Worm (Caenorhabditis elegans) whole organism, late embryonic: ENCODE results near the gene F14D2.19.

Experiments
- K09A11.1 ChIP-seq: sonication (generic microtip); optimal IDR thresholded peaks from 2 replicates; lab custom pipeline; 2017; ENCODE audit warnings: antibody characterized with exemption, mild to moderate bottlenecking, missing genetic modification characterization, missing compliant biosample characterization; ENCODE audit not compliant: insufficient read depth
- T23F11.4 ChIP-seq: fragments of 200-800 bp; sonication (Bioruptor generic); optimal IDR thresholded peaks from 2 replicates; lab custom pipeline; 2018; ENCODE audit warnings: mild to moderate bottlenecking, missing genetic modification characterization, missing compliant biosample characterization
- Y22D7AL.16 ChIP-seq: sonication (generic microtip); optimal IDR thresholded peaks from 2 replicates; lab custom pipeline; 2016; ENCODE audit warnings: missing genetic modification characterization, missing compliant biosample characterization
- ahr-1 ChIP-seq: sonication (generic microtip); optimal IDR thresholded peaks from 2 replicates; lab custom pipeline; 2016; ENCODE audit warnings: missing genetic modification characterization, missing compliant biosample characterization
- ama-1 ChIP-seq: fragments of 150-350 bp; optimal IDR thresholded peaks from 2 replicates; lab custom pipeline; 2014
- ceh-18 ChIP-seq: sonication (generic microtip); optimal IDR thresholded peaks from 2 replicates; lab custom pipeline; 2016; ENCODE audit warnings: missing genetic modification characterization, missing compliant biosample characterization
- ceh-19 ChIP-seq: fragments of 200-800 bp; sonication (Bioruptor generic); optimal IDR thresholded peaks from 2 replicates; lab custom pipeline; 2018; ENCODE audit warnings: mild to moderate bottlenecking, missing genetic modification characterization, missing compliant biosample characterization
- ceh-2 ChIP-seq: sonication (generic microtip); optimal IDR thresholded peaks from 2 replicates; lab custom pipeline; 2016; ENCODE audit warnings: missing genotype, missing genetic modification characterization, missing compliant biosample characterization
- ceh-22 ChIP-seq: sonication (generic microtip); optimal IDR thresholded peaks from 2 replicates; lab custom pipeline; 2017; ENCODE audit warnings: missing biosample characterization, missing genetic modification characterization
- ceh-45 ChIP-seq: fragments of 200-800 bp; sonication (Bioruptor generic); IDR thresholded peaks from 2 replicates; pipeline ENCODE4 v1.3.6; 2022; ENCODE audit warnings: missing genetic modification reagents, missing genetic modification characterization, missing compliant biosample characterization
- ceh-48 ChIP-seq: sonication (generic microtip); optimal IDR thresholded peaks from 2 replicates; lab custom pipeline; 2016; ENCODE audit warnings: missing genetic modification characterization, inconsistent platforms, missing compliant biosample characterization
- elt-2 ChIP-seq: sonication (generic microtip); optimal IDR thresholded peaks from 2 replicates; lab custom pipeline; 2016; ENCODE audit warnings: missing genetic modification reagents, missing genetic modification characterization, missing compliant biosample characterization
- fax-1 ChIP-seq: sonication (generic microtip); optimal IDR thresholded peaks from 2 replicates; lab custom pipeline; 2016; ENCODE audit warnings: missing genotype, missing genetic modification characterization, missing compliant biosample characterization
- fkh-6 ChIP-seq: sonication (generic microtip); optimal IDR thresholded peaks from 2 replicates; lab custom pipeline; 2016; ENCODE audit warnings: missing genetic modification characterization, missing compliant biosample characterization
- gmeb-2 ChIP-seq: sonication (generic microtip); optimal IDR thresholded peaks from 2 replicates; lab custom pipeline; 2016; ENCODE audit warnings: missing genetic modification characterization, inconsistent platforms, missing compliant biosample characterization
- hlh-15 ChIP-seq: sonication (generic microtip); optimal IDR thresholded peaks from 2 replicates; lab custom pipeline; 2016; ENCODE audit warnings: missing genetic modification characterization, missing compliant biosample characterization
- hlh-6 ChIP-seq: sonication (generic microtip); optimal IDR thresholded peaks from 2 replicates; lab custom pipeline; 2016; ENCODE audit warnings: missing genotype, missing genetic modification characterization, missing compliant biosample characterization
- madf-2 ChIP-seq: sonication (generic microtip); optimal IDR thresholded peaks from 2 replicates; lab custom pipeline; 2017; ENCODE audit warnings: missing genetic modification characterization, missing compliant biosample characterization
- nhr-11 ChIP-seq: fragments of 150-350 bp; optimal IDR thresholded peaks from 2 replicates; lab custom pipeline; 2014; ENCODE audit warnings: missing biosample characterization, missing genetic modification characterization
- npax-4 ChIP-seq: sonication (generic microtip); optimal IDR thresholded peaks from 2 replicates; lab custom pipeline; 2016; ENCODE audit warnings: missing genetic modification characterization, missing compliant biosample characterization
- pag-3 ChIP-seq: sonication (generic microtip); optimal IDR thresholded peaks from 2 replicates; lab custom pipeline; 2016; ENCODE audit warnings: missing compliant biosample characterization, missing genetic modification characterization, borderline replicate concordance
- pha-2 ChIP-seq: sonication (generic microtip); optimal IDR thresholded peaks from 2 replicates; lab custom pipeline; 2017; ENCODE audit warnings: mild to moderate bottlenecking, missing genetic modification characterization, missing compliant biosample characterization
- pha-4 ChIP-seq: fragments of 150-350 bp; optimal IDR thresholded peaks from 2 replicates; lab custom pipeline; 2018; ENCODE audit warnings: missing biosample characterization, missing genetic modification reagents, missing genetic modification characterization
- pros-1 ChIP-seq: fragments of 150-350 bp; optimal IDR thresholded peaks from 2 replicates; lab custom pipeline; 2014; ENCODE audit warnings: missing biosample characterization, missing genetic modification reagents, missing genetic modification characterization
- rnt-1 ChIP-seq: sonication (generic microtip); optimal IDR thresholded peaks from 2 replicates; lab custom pipeline; 2016; ENCODE audit warnings: missing genetic modification characterization, missing compliant biosample characterization
- sdc-2 ChIP-seq: sonication (generic microtip); optimal IDR thresholded peaks from 2 replicates; lab custom pipeline; 2016; ENCODE audit warnings: missing genotype, missing genetic modification characterization, missing compliant biosample characterization
- sox-4 ChIP-seq: sonication (generic microtip); optimal IDR thresholded peaks from 2 replicates; lab custom pipeline; 2017; ENCODE audit warnings: mild to moderate bottlenecking, missing genetic modification characterization, inconsistent platforms, missing compliant biosample characterization
- tbx-7 ChIP-seq: sonication (generic microtip); optimal IDR thresholded peaks from 2 replicates; lab custom pipeline; 2016; ENCODE audit warnings: missing genotype, missing genetic modification characterization, missing compliant biosample characterization
- ttx-3 ChIP-seq: sonication (generic microtip); optimal IDR thresholded peaks from 2 replicates; lab custom pipeline; 2016; ENCODE audit warnings: missing genetic modification reagents, missing genetic modification characterization, missing compliant biosample characterization
- unc-55 ChIP-seq: sonication (generic microtip); optimal IDR thresholded peaks from 2 replicates; lab custom pipeline; 2017; ENCODE audit warnings: missing biosample characterization, missing genetic modification reagents, missing genetic modification characterization
- unc-86 ChIP-seq: sonication (generic microtip); optimal IDR thresholded peaks from 2 replicates; lab custom pipeline; 2016; ENCODE audit warnings: missing genetic modification characterization, missing compliant biosample characterization
- zip-5 ChIP-seq: sonication (generic microtip); optimal IDR thresholded peaks from 2 replicates; lab custom pipeline; 2016; ENCODE audit warnings: missing genetic modification characterization, missing compliant biosample characterization

Gene F14D2.19

ce11 chrII:3322257-3322656 lies 14.7 kb downstream of the F14D2.19 start, which contains the start of gene Y46D2A.1:
Gene Y46D2A.1, plus strand, starts transcription at chrII:3322557.
- no peak for TF ChIP-seq K09A11.1 (tag; lab: Kevin White, UChicago)
- TF ChIP-seq zip-5 (tag; lab: Kevin White, UChicago) = no peak
- TF ChIP-seq ahr-1 (tag; lab: Kevin White, UChicago) = no peak
- no peak for TF ChIP-seq fkh-6
- no peak for TF ChIP-seq T23F11.4
- TF ChIP-seq pros-1 (tag; lab: Kevin White, UChicago) = no peak
- TF ChIP-seq ttx-3 = no peak
- TF ChIP-seq npax-4 (tag; lab: Kevin White, UChicago) = no peak
- no peak for TF ChIP-seq elt-2
- TF ChIP-seq madf-2 (tag; lab: Kevin White, UChicago) = no peak
- TF ChIP-seq ceh-45 (GFP tag; lab: Robert Waterston, UW) = no peak
- TF ChIP-seq ceh-22 (tag; lab: Kevin White, UChicago) = no peak
- no peak for TF ChIP-seq Y22D7AL.16
- TF ChIP-seq ceh-18 (tag; lab: Kevin White, UChicago) = no peak
- TF ChIP-seq gmeb-2 = no peak
- TF ChIP-seq pha-2 (tag; lab: Kevin White, UChicago) = no peak

ce11 chrII:3318839-3319238 lies 18.1 kb downstream of the F14D2.19 start:
- TF ChIP-seq elt-2 (peak; percentile 76), tbx-7 (tag; lab: Kevin White, UChicago) (no peak)
- TF ChIP-seq, all 69 proteins: peak for 1

DNA sequence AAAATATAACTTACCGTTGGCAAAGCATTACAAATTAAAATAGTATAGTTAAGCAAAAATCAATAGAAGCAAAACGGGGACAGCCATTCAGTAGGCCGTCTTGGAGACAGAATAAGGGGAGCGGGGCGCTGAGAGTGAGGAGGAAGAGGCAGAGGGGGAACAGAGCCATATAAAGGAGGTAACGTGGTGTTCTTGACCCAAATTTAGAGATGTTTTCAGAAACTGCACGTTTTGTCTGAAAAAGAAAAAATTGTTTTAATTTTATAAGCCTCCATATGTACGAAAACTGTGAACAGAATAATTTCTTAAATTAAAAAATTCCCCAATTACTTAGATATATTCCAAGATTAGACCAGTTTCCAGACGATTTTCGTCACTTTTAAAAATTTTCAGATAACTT lies 23.5 kb downstream of the F14D2.19 start, which contains the start of gene F39E9.6:
Gene F39E9.6, minus strand, starts transcription at position 101 of the 400 bp plus-strand sequence.
- no peak for TF ChIP-seq elt-2
- no peak for TF ChIP-seq sdc-2 (tag; lab: Kevin White, UChicago)
- no peak for TF ChIP-seq madf-2 (tag; lab: Kevin White, UChicago)
- TF ChIP-seq sox-4 (tag; lab: Kevin White, UChicago) = no peak
- no peak for TF ChIP-seq ama-1
- no peak for TF ChIP-seq npax-4 (tag; lab: Kevin White, UChicago)
- TF ChIP-seq fax-1 (tag; lab: Kevin White, UChicago) = no peak
- no peak for TF ChIP-seq ceh-18 (tag; lab: Kevin White, UChicago)
- no peak for TF ChIP-seq ceh-19 (GFP tag; lab: Kevin White, UChicago)
- no peak for TF ChIP-seq Y22D7AL.16
- no peak for TF ChIP-seq unc-86
- no peak for TF ChIP-seq ceh-48 (tag; lab: Kevin White, UChicago)
- TF ChIP-seq hlh-15 (tag; lab: Kevin White, UChicago) = no peak

DNA sequence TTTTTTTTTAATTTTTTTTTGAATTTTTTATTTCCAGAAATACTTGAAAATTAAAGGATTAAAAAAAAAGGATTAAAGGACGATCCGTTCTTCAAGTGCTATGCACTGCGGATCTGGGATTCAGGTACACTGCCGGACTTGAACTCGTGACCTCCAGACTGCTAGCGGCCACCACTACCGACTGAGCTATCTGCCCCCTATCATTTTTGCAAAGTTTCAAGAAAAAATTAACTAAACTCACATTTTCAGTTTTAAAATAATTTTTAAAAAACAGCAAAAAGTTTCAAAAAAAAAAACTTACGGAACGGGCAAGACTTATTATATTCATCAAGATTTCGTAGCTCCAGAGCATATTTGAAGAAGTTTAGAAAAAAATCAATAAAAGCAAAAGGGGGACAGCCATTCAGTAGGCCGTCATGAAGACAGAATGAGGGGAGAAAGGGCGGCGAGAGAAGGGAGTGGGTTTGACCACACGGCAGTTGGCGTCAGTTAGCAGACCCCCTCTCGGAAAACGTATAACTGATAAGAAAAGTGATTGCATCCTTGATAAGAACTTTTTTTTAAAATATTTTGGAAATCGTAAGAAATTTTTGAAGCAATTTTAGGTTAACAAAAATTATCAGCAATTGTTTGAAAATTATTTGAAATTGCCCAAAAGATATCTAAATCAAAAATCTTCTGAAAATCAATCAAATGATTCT lies 25.8 kb downstream of the F14D2.19 start:
- no peak for TF ChIP-seq hlh-6 (tag; lab: Kevin White, UChicago)
- TF ChIP-seq elt-2 = peak; percentile 68
- TF ChIP-seq nhr-11 (tag; lab: Kevin White, UChicago) = no peak
- TF ChIP-seq rnt-1 (tag; lab: Kevin White, UChicago) = peak; percentile 12
- peak; percentile 73 for TF ChIP-seq ceh-48 (tag; lab: Kevin White, UChicago)

- TF ChIP-seq unc-55 (GFP tag; lab: Kevin White, UChicago) (peak; percentile 21), pha-4 (tag; lab: Kevin White, UChicago) (no peak), ceh-48 (tag; lab: Kevin White, UChicago) (peak; percentile 45), ama-1 (peak; percentile 4)
Observed at ce11 chrII:3303582-3303981, 33.4 kb downstream of the F14D2.19 start.

- no peak for TF ChIP-seq pag-3 (tag; lab: Kevin White, UChicago)
- no peak for TF ChIP-seq ceh-2
Observed at ce11 chrII:3299457-3299856, 37.5 kb downstream of the F14D2.19 start, which contains the start of gene btb-22. Gene btb-22, plus strand, starts transcription at chrII:3299757.
